Worm (Caenorhabditis elegans): ENCODE results near the gene sru-3.

sru-3 gene

ce11 chrIV:9464345-9464783, 32.0 kb upstream of the sru-3 start (continued):
- TF ChIP-seq ceh-79 (tag; optimal IDR thresholded peaks at IDR 0.05) (no peak), die-1 (tag; optimal IDR thresholded peaks at IDR 0.05) (no peak), hmg-1.2 (GFP tag; IDR thresholded peaks at IDR 0.05) (peak; percentile 73), bed-2 (GFP tag; IDR thresholded peaks at IDR 0.05) (no peak), xnd-1 (tag; optimal IDR thresholded peaks at IDR 0.05) (no peak), nhr-120 (GFP tag; IDR thresholded peaks at IDR 0.05) (no peak), snpc-1.1 (tag; optimal IDR thresholded peaks at IDR 0.05; ENCODE audit: insufficient read depth) (peak; percentile 95), ceh-100 (GFP tag; IDR thresholded peaks at IDR 0.05) (no peak), nfya-2 (GFP tag; IDR thresholded peaks at IDR 0.05) (no peak), hrde-1 (tag; optimal IDR thresholded peaks at IDR 0.05; ENCODE audit: borderline replicate concordance) (no peak), snpc-1.3 (tag; optimal IDR thresholded peaks at IDR 0.05; ENCODE audit: insufficient read depth) (peak; percentile 81), mxl-1 (tag; optimal IDR thresholded peaks at IDR 0.05) (no peak), lsl-1 (GFP tag; optimal IDR thresholded peaks at IDR 0.05) (peak; percentile 45), D2030.7 (GFP tag; IDR thresholded peaks at IDR 0.05) (peak; percentile 82), attf-3 (GFP tag; conservative IDR thresholded peaks at IDR 0.05) (0 out of 2 replicates have a peak, but pooled peaks have one; percentile 14), lin-26 (GFP tag; IDR thresholded peaks at IDR 0.05) (peak; percentile 67), pbrm-1 (GFP tag; IDR thresholded peaks at IDR 0.05) (peak; percentile 79), nfya-1 (tag; optimal IDR thresholded peaks at IDR 0.05; ENCODE audit: borderline replicate concordance, insufficient read depth) (no peak)

DNA sequence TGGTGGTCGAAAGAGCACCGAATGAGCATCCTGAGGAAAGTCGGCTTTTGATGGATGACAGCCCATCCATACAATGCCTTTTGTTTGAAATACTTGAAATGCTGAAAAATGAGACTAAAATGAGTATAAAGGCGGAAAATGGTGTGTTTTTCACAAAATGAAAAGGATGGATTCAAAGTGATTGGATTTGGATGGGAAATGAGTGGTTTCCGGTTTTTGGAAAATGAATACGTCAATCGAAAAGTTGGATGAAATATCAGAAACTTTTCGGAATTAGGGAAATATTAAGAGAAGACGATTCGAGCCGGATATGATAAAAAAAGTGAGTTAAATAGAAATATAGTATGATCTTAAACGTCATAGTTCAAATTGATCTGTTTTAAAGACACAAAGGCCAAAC, 29.0 kb upstream of the sru-3 start, which contains the start of gene F38E11.6:
F38E11.6 (minus strand) TSS at position 101 of the 400 bp plus-strand sequence.
- TF ChIP-seq aptf-3 (GFP tag; IDR thresholded peaks at IDR 0.05): no peak

- TF ChIP-seq bed-1 (GFP tag; IDR thresholded peaks at IDR 0.05): no peak
- TF ChIP-seq akir-1 (GFP tag; optimal IDR thresholded peaks at IDR 0.05): no peak
- TF ChIP-seq B0336.3 (GFP tag; IDR thresholded peaks at IDR 0.05): no peak
- TF ChIP-seq ets-4 (GFP tag; optimal IDR thresholded peaks at IDR 0.05): no peak
- no peak for TF ChIP-seq repo-1 (tag; optimal IDR thresholded peaks at IDR 0.05)
- TF ChIP-seq Y95B8A.8 (GFP tag; IDR thresholded peaks at IDR 0.05): no peak
- TF ChIP-seq dpff-1 (tag; optimal IDR thresholded peaks at IDR 0.05): no peak
- no peak for TF ChIP-seq F22D6.2 (tag; optimal IDR thresholded peaks at IDR 0.05)
- TF ChIP-seq attf-6 (GFP tag; IDR thresholded peaks at IDR 0.05): no peak
These were observed 27.1 kb upstream of the sru-3 start for ce11 chrIV:9469293-9469692.

ce11 chrIV:9477135-9477928, 19.1 kb upstream of the sru-3 start, which contains the start of gene wrt-3:
TSS of gene wrt-3 (minus strand) at chrIV:9477456.
- TF ChIP-seq hlh-26 (GFP tag; conservative IDR thresholded peaks at IDR 0.05) (no peak), hmg-20 (GFP tag; IDR thresholded peaks at IDR 0.05) (peak; percentile 78; the same call in 1 of the 2 replicates), ztf-22 (GFP tag; optimal IDR thresholded peaks at IDR 0.05) (peak; percentile 69), F33H1.4 (GFP tag; IDR thresholded peaks at IDR 0.05) (no peak), repo-1 (tag; optimal IDR thresholded peaks at IDR 0.05) (peak; percentile 91), F49E8.2 (tag; optimal IDR thresholded peaks at IDR 0.05; ENCODE audit: insufficient read depth) (no peak), ceh-58 (GFP tag; IDR thresholded peaks at IDR 0.05) (0 out of 2 replicates have a peak, but pooled peaks have one; percentile 80), cebp-2 (GFP tag; IDR thresholded peaks at IDR 0.05) (peak; percentile 95), him-1 (tag; optimal IDR thresholded peaks at IDR 0.05) (peak; percentile 96), mxl-1 (tag; optimal IDR thresholded peaks at IDR 0.05) (peak; percentile 88), D2030.7 (GFP tag; IDR thresholded peaks at IDR 0.05) (peak; percentile 73), attf-6 (GFP tag; IDR thresholded peaks at IDR 0.05) (peak; percentile 87), Y53G8AR.9 (GFP tag; conservative IDR thresholded peaks at IDR 0.05) (no peak; the same call in 1 of the 2 replicates), ets-4 (GFP tag; optimal IDR thresholded peaks at IDR 0.05) (peak; percentile 88), zfh-2 (GFP tag; conservative IDR thresholded peaks at IDR 0.05) (no peak), ceh-27 (GFP tag; optimal IDR thresholded peaks at IDR 0.05) (no peak), mel-28 (tag; optimal IDR thresholded peaks at IDR 0.05; ENCODE audit: borderline replicate concordance) (peak; percentile 33), madf-6 (GFP tag; IDR thresholded peaks at IDR 0.05) (no peak), ztf-6 (GFP tag; IDR thresholded peaks at IDR 0.05) (peak; percentile 35; the same call in 1 of the 2 replicates)

All from whole organism, young adult.